Fruit fly (Drosophila melanogaster) whole organism, larva: Measurements from ENCODE around the gene mRpS26.

ENCODE experiments used
- noc ChIP-seq: fragments of 200-800 bp; sonication (Bioruptor generic); optimal IDR thresholded peaks from 3 replicates; lab custom pipeline; 2019; ENCODE audit warnings: missing biosample characterization, mild to moderate bottlenecking, missing genetic modification characterization, moderate library complexity

mRpS26 gene

dm6 chr3L:18105343-18106020 is 897 bp upstream of the mRpS26 start:
- no peak for TF ChIP-seq noc (tag; lab: Kevin White, UChicago)

dm6 chr3L:18109459-18109863 is 3.1 kb downstream of the mRpS26 start, which contains the start of the genes Polr3D and mus304:
Polr3D (minus strand) TSS chr3L:18109574.
mus304 (plus strand) TSS chr3L:18109814.
- TF ChIP-seq noc (tag; lab: Kevin White, UChicago): no peak

dm6 chr3L:18112669-18113068 is 6.3 kb downstream of the mRpS26 start, which contains the start of the genes CG32195 and CG7341:
CG32195 (plus strand) TSS chr3L:18112959.
CG7341 (plus strand) TSS chr3L:18112959.
- TF ChIP-seq noc (tag; lab: Kevin White, UChicago): no peak

- peak; percentile 8 for TF ChIP-seq noc (tag; lab: Kevin White, UChicago)
Observed at dm6 chr3L:18114038-18114926, 7.9 kb downstream of the mRpS26 start.

dm6 chr3L:18121889-18122288 is 15.5 kb downstream of the mRpS26 start, which contains the start of gene CG42853:
CG42853 (minus strand) TSS chr3L:18121989.
- TF ChIP-seq noc (tag; lab: Kevin White, UChicago): no peak

dm6 chr3L:18124138-18124537 is 17.8 kb downstream of the mRpS26 start:
- TF ChIP-seq noc (tag; lab: Kevin White, UChicago): no peak

dm6 chr3L:18132589-18132988 is 26.2 kb downstream of the mRpS26 start, which contains the start of gene Cyp312a1:
Cyp312a1 (minus strand) TSS chr3L:18132689.
- no peak for TF ChIP-seq noc (tag; lab: Kevin White, UChicago)

- TF ChIP-seq noc (tag; lab: Kevin White, UChicago): no peak
Observed at dm6 chr3L:18137197-18137596, 30.8 kb downstream of the mRpS26 start.

- no peak for TF ChIP-seq noc (tag; lab: Kevin White, UChicago)
Observed at dm6 chr3L:18138280-18138679, 31.9 kb downstream of the mRpS26 start.

dm6 chr3L:18139184-18139629 is 32.8 kb downstream of the mRpS26 start, which contains the start of gene geko:
geko (plus strand) TSS chr3L:18139402.
- no peak for TF ChIP-seq noc (tag; lab: Kevin White, UChicago)

dm6 chr3L:18142969-18143368 is 36.6 kb downstream of the mRpS26 start:
- TF ChIP-seq noc (tag; lab: Kevin White, UChicago): peak; percentile 26

- peak; percentile 1 for TF ChIP-seq noc (tag; lab: Kevin White, UChicago)
Observed at dm6 chr3L:18144620-18145019, 38.2 kb downstream of the mRpS26 start.

dm6 chr3L:18146833-18147232 is 40.5 kb downstream of the mRpS26 start:
- no peak for TF ChIP-seq noc (tag; lab: Kevin White, UChicago)

dm6 chr3L:18147596-18147995 is 41.2 kb downstream of the mRpS26 start:
- TF ChIP-seq noc (tag; lab: Kevin White, UChicago): no peak

dm6 chr3L:18148418-18148973 is 42.1 kb downstream of the mRpS26 start, which contains the start of gene CG7330:
CG7330 (plus strand) TSS chr3L:18148923.
- TF ChIP-seq noc (tag; lab: Kevin White, UChicago): peak; percentile 97

dm6 chr3L:18154140-18154539 is 47.8 kb downstream of the mRpS26 start:
- TF ChIP-seq noc (tag; lab: Kevin White, UChicago): no peak
